Fruit fly (Drosophila melanogaster) whole organism, embryonic: Measurements from ENCODE around the gene Ist1.

Experiments
- Antp ChIP-seq: fragments of 200-800 bp; sonication (Bioruptor generic); optimal IDR thresholded peaks from 3 replicates; lab custom pipeline; 2016; ENCODE audit warnings: missing biosample characterization, missing genetic modification characterization
- CG10147 ChIP-seq: fragments of 200-800 bp; sonication (Bioruptor generic); optimal IDR thresholded peaks from 2 replicates; lab custom pipeline; 2019; ENCODE audit warnings: missing biosample characterization, mild to moderate bottlenecking, missing genetic modification characterization, moderate library complexity
- CG10321 ChIP-seq: fragments of 200-800 bp; sonication (Bioruptor generic); IDR thresholded peaks from 2 replicates; pipeline ENCODE4 v1.3.6; 2022; ENCODE audit warnings: missing biosample characterization, missing genetic modification characterization
- CG10654 ChIP-seq: fragments of 200-800 bp; sonication (Bioruptor generic); optimal IDR thresholded peaks from 2 replicates; lab custom pipeline; 2016; ENCODE audit warnings: missing biosample characterization, missing genetic modification characterization
- CG11695 ChIP-seq: fragments of 200-800 bp; sonication (Bioruptor generic); IDR thresholded peaks from 3 replicates; pipeline ENCODE4 v1.3.6; 2022; ENCODE audit warnings: missing biosample characterization, missing genetic modification characterization
- CG12769 ChIP-seq: fragments of 200-800 bp; sonication (Bioruptor generic); optimal IDR thresholded peaks from 2 replicates; lab custom pipeline; 2019; ENCODE audit warnings: missing biosample characterization, mild to moderate bottlenecking, missing genetic modification characterization, moderate library complexity
- CG15601 ChIP-seq: fragments of 200-800 bp; sonication (Bioruptor generic); optimal IDR thresholded peaks from 3 replicates; lab custom pipeline; 2019; ENCODE audit warnings: missing biosample characterization, mild to moderate bottlenecking, missing genetic modification characterization, moderate library complexity
- CG1647 ChIP-seq: fragments of 200-800 bp; sonication (Bioruptor generic); optimal IDR thresholded peaks from 3 replicates; lab custom pipeline; 2016; ENCODE audit warnings: missing biosample characterization, missing genetic modification characterization
- CG18011 ChIP-seq: fragments of 200-800 bp; sonication (Bioruptor generic); optimal IDR thresholded peaks from 2 replicates; lab custom pipeline; 2017; ENCODE audit warnings: missing biosample characterization, missing genetic modification characterization, mild to moderate bottlenecking, moderate library complexity, missing genotype
- CG1832 ChIP-seq: fragments of 200-800 bp; sonication (Bioruptor generic); optimal IDR thresholded peaks from 2 replicates; lab custom pipeline; 2017; ENCODE audit warnings: missing biosample characterization, mild to moderate bottlenecking, missing genetic modification characterization, inconsistent platforms
- CG30403 ChIP-seq: fragments of 200-800 bp; sonication (Bioruptor generic); optimal IDR thresholded peaks from 3 replicates; lab custom pipeline; 2016; ENCODE audit warnings: missing biosample characterization, missing genetic modification characterization
- CG30431 ChIP-seq: fragments of 200-800 bp; sonication (Bioruptor generic); optimal IDR thresholded peaks from 2 replicates; lab custom pipeline; 2017; ENCODE audit warnings: missing biosample characterization, missing genetic modification characterization
- CG31224 ChIP-seq: fragments of 200-800 bp; sonication (Bioruptor generic); IDR thresholded peaks from 2 replicates; pipeline ENCODE4 v1.3.6; 2022; ENCODE audit warnings: missing biosample characterization, missing genetic modification characterization
- CG34376 ChIP-seq: fragments of 200-800 bp; sonication (Bioruptor generic); optimal IDR thresholded peaks from 2 replicates; lab custom pipeline; 2018; ENCODE audit warnings: missing biosample characterization, mild to moderate bottlenecking, missing genetic modification characterization
- CG3838 ChIP-seq: fragments of 200-800 bp; sonication (Bioruptor generic); optimal IDR thresholded peaks from 3 replicates; lab custom pipeline; 2016; ENCODE audit warnings: missing biosample characterization, missing genetic modification characterization
- CG4707 ChIP-seq: fragments of 200-800 bp; sonication (Bioruptor generic); optimal IDR thresholded peaks from 2 replicates; lab custom pipeline; 2018; ENCODE audit warnings: missing biosample characterization, mild to moderate bottlenecking, missing genetic modification characterization, moderate library complexity
- CG7839 ChIP-seq: fragments of 200-800 bp; sonication (Bioruptor generic); optimal IDR thresholded peaks from 3 replicates; lab custom pipeline; 2018; ENCODE audit warnings: missing biosample characterization, mild to moderate bottlenecking, missing genetic modification characterization, moderate library complexity
- CG8281 ChIP-seq: fragments of 200-800 bp; sonication (Bioruptor generic); optimal IDR thresholded peaks from 2 replicates; lab custom pipeline; 2018; ENCODE audit warnings: missing biosample characterization, mild to moderate bottlenecking, missing genetic modification characterization, moderate library complexity
- CkIIα-i1 ChIP-seq: fragments of 200-800 bp; sonication (Bioruptor generic); IDR thresholded peaks from 2 replicates; pipeline ENCODE4 v1.3.6; 2022; ENCODE audit warnings: missing biosample characterization, missing genetic modification characterization
- Dll ChIP-seq: fragments of 200-800 bp; sonication (Bioruptor generic); IDR thresholded peaks from 4 replicates; pipeline ENCODE4 v1.3.6; 2022; ENCODE audit warnings: missing biosample characterization, missing genetic modification characterization; ENCODE audit not compliant: partially characterized antibody
- Ets97D ChIP-seq: fragments of 200-800 bp; sonication (Bioruptor generic); optimal IDR thresholded peaks from 3 replicates; lab custom pipeline; 2016; ENCODE audit warnings: missing biosample characterization, missing genetic modification characterization
- Fer1 ChIP-seq: fragments of 200-800 bp; sonication (Bioruptor generic); optimal IDR thresholded peaks from 2 replicates; lab custom pipeline; 2017; ENCODE audit warnings: missing biosample characterization, mild to moderate bottlenecking, missing genetic modification characterization
- HLH3B ChIP-seq: fragments of 200-800 bp; sonication (Bioruptor generic); IDR thresholded peaks from 2 replicates; pipeline ENCODE4 v1.3.6; 2022; ENCODE audit warnings: missing biosample characterization, missing genetic modification characterization
- Hey ChIP-seq: fragments of 200-800 bp; sonication (Bioruptor generic); optimal IDR thresholded peaks from 3 replicates; lab custom pipeline; 2018; ENCODE audit warnings: missing biosample characterization, mild to moderate bottlenecking, missing genetic modification characterization
- HmgD ChIP-seq: fragments of 200-800 bp; sonication (Bioruptor generic); optimal IDR thresholded peaks from 3 replicates; lab custom pipeline; 2016; ENCODE audit warnings: missing biosample characterization, missing genetic modification characterization
- Hr39 ChIP-seq: fragments of >200 bp; optimal IDR thresholded peaks from 2 replicates; lab custom pipeline; 2017
- Hsf ChIP-seq: fragments of 200-800 bp; sonication (Bioruptor generic); optimal IDR thresholded peaks from 3 replicates; lab custom pipeline; 2016; ENCODE audit warnings: missing biosample characterization, missing genetic modification characterization
- Myb ChIP-seq: fragments of 200-800 bp; sonication (Bioruptor generic); optimal IDR thresholded peaks from 2 replicates; lab custom pipeline; 2016; ENCODE audit warnings: missing biosample characterization, missing genetic modification characterization
- Nf-YA ChIP-seq: fragments of 200-800 bp; sonication (Bioruptor generic); IDR thresholded peaks from 2 replicates; pipeline ENCODE4 v1.3.6; 2022; ENCODE audit warnings: missing biosample characterization, missing genetic modification characterization
- Optix ChIP-seq: fragments of 200-800 bp; sonication (Bioruptor generic); IDR thresholded peaks from 3 replicates; pipeline ENCODE4 v1.3.6; 2022; ENCODE audit warnings: missing biosample characterization, missing genetic modification characterization
- Poxn ChIP-seq: fragments of 200-800 bp; sonication (Bioruptor generic); IDR thresholded peaks from 2 replicates; pipeline ENCODE4 v1.3.6; 2022; ENCODE audit warnings: missing biosample characterization, missing genetic modification characterization
- TFAM ChIP-seq: fragments of 200-800 bp; sonication (Bioruptor generic); optimal IDR thresholded peaks from 2 replicates; lab custom pipeline; 2017; ENCODE audit warnings: missing biosample characterization, missing genetic modification characterization, inconsistent platforms
- ara ChIP-seq: fragments of 200-800 bp; sonication (Bioruptor generic); IDR thresholded peaks from 2 replicates; pipeline ENCODE4 v1.3.6; 2022; ENCODE audit warnings: missing biosample characterization, missing genetic modification characterization
- ase ChIP-seq: fragments of 200-800 bp; sonication (Bioruptor generic); IDR thresholded peaks from 3 replicates; pipeline ENCODE4 v1.3.6; 2022; ENCODE audit warnings: missing biosample characterization, missing genetic modification characterization
- bab2 ChIP-seq: fragments of 200-800 bp; sonication (Bioruptor generic); optimal IDR thresholded peaks from 2 replicates; lab custom pipeline; 2016; ENCODE audit warnings: missing biosample characterization, missing genetic modification characterization
- bcd ChIP-seq: fragments of 200-800 bp; sonication (Bioruptor generic); optimal IDR thresholded peaks from 2 replicates; lab custom pipeline; 2017; ENCODE audit warnings: missing biosample characterization, mild to moderate bottlenecking, missing genetic modification characterization
- bsh ChIP-seq, 2 experiments: fragments of 200-800 bp; sonication (Bioruptor generic); optimal IDR thresholded peaks; 2 replicates each; lab custom pipeline; 2017 to 2018; ENCODE audit warnings: mild to moderate bottlenecking in 2 of 2, missing biosample characterization in 2 of 2, missing genetic modification characterization in 2 of 2, moderate library complexity in 1 of 2
- caup ChIP-seq: fragments of 200-800 bp; sonication (Bioruptor generic); optimal IDR thresholded peaks from 3 replicates; lab custom pipeline; 2017; ENCODE audit warnings: missing biosample characterization, mild to moderate bottlenecking, missing genetic modification characterization, moderate library complexity; ENCODE audit not compliant: severe bottlenecking
- dm ChIP-seq: fragments of 200-800 bp; sonication (Bioruptor generic); optimal IDR thresholded peaks from 3 replicates; lab custom pipeline; 2016; ENCODE audit warnings: missing biosample characterization, missing genetic modification characterization
- fd64A ChIP-seq: fragments of 200-800 bp; sonication (Bioruptor generic); optimal IDR thresholded peaks from 3 replicates; lab custom pipeline; 2018; ENCODE audit warnings: missing biosample characterization, mild to moderate bottlenecking, missing genetic modification characterization
- fru ChIP-seq: fragments of >200 bp; optimal IDR thresholded peaks from 2 replicates; lab custom pipeline; 2017
- grn ChIP-seq: fragments of 200-800 bp; sonication (Bioruptor generic); optimal IDR thresholded peaks from 3 replicates; lab custom pipeline; 2017; ENCODE audit warnings: missing biosample characterization, missing genetic modification characterization
- hkb ChIP-seq, 2 experiments: fragments of 200-800 bp in 1 of 2; fragments of >200 bp in 1 of 2; sonication (Bioruptor generic) in 1 of 2; IDR thresholded peaks in 1 of 2; optimal IDR thresholded peaks in 1 of 2; 2 replicates each; pipeline versions ENCODE4 v1.3.6 to Lab custom; 2017 to 2022; ENCODE audit warnings: missing biosample characterization in 1 of 2, missing genetic modification characterization in 1 of 2
- inv ChIP-seq: fragments of 200-800 bp; sonication (Bioruptor generic); IDR thresholded peaks from 2 replicates; pipeline ENCODE4 v1.3.6; 2022; ENCODE audit warnings: missing biosample characterization, missing genetic modification characterization; ENCODE audit not compliant: partially characterized antibody
- nom ChIP-seq: fragments of 200-800 bp; sonication (Bioruptor generic); optimal IDR thresholded peaks from 2 replicates; lab custom pipeline; 2017; ENCODE audit warnings: missing biosample characterization, missing genetic modification characterization, mild to moderate bottlenecking, moderate library complexity, missing genetic modification reagents
- oc ChIP-seq: fragments of 200-800 bp; sonication (Bioruptor generic); optimal IDR thresholded peaks from 2 replicates; lab custom pipeline; 2018; ENCODE audit warnings: missing biosample characterization, mild to moderate bottlenecking, missing genetic modification characterization, moderate library complexity
- odd ChIP-seq: fragments of 200-800 bp; sonication (Bioruptor generic); optimal IDR thresholded peaks from 2 replicates; lab custom pipeline; 2017; ENCODE audit warnings: missing biosample characterization, mild to moderate bottlenecking, missing genetic modification characterization
- pum ChIP-seq: fragments of 200-800 bp; sonication (Bioruptor generic); optimal IDR thresholded peaks from 2 replicates; lab custom pipeline; 2016; ENCODE audit warnings: missing biosample characterization, missing genetic modification characterization
- sens ChIP-seq: fragments of 200-800 bp; sonication (Bioruptor generic); peaks from one replicate; lab custom pipeline; 2016; ENCODE audit warnings: missing biosample characterization, missing genetic modification characterization
- zen ChIP-seq: fragments of 200-800 bp; sonication (Bioruptor generic); optimal IDR thresholded peaks from 3 replicates; lab custom pipeline; 2018; ENCODE audit warnings: missing biosample characterization, mild to moderate bottlenecking, missing genetic modification characterization, moderate library complexity

The Ist1 gene

DNA sequence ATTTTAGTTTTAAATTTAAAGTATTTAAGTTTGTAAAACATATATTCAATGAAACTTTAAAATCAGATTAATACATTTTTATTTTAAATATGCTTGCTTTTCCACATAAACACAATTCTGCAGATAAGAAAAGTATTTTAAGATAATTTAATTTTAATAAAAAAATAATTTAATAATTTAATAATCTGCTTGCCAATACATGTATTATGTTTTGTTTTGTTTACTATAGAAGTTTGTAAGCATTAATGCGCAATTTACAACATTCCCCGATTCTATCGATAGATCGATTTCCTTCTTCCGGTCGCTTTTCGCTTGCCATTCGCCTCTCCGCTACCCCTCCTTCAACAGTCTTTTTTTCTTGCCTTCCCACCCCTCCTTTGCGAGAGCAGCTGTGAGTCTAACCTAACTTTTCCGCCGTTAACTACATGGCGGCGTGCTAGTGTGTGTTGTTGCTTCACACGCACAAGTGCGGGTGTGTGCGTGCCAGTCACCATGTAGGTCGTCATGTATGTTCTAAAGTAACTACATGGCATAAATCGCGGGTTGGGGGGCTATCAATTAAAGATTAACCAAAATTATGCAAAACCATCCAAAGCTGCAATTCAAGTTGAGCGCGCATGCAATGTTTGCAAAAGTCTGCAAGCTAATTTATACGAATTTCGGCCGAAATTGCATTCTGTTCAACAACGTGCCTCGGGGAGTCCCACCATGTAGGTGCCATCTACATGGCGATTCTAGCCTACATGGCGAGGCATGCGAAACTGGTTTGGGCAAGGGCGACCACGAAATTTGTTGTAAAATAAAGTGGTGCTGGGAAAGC is 12.7 kb downstream of the Ist1 start (continued):
- no peak for TF ChIP-seq Poxn (GFP tag; lab: Robert Waterston, UW)
- TF ChIP-seq fd64A (GFP tag; lab: Kevin White, UChicago), result no peak
- no peak for TF ChIP-seq bab2 (GFP tag; lab: Kevin White, UChicago)
- TF ChIP-seq CG4707 (GFP tag; lab: Kevin White, UChicago), result peak; percentile 28
- no peak for TF ChIP-seq grn (GFP tag; lab: Kevin White, UChicago)
- no peak; the same call in 1 of the 2 replicates for TF ChIP-seq inv (GFP tag; lab: Robert Waterston, UW)
- no peak; the same call in 2 of the 3 replicates for TF ChIP-seq ase
- TF ChIP-seq odd (GFP tag; lab: Kevin White, UChicago), result peak; percentile 11
- no peak for TF ChIP-seq Hey (tag; lab: Kevin White, UChicago)
- TF ChIP-seq CG12769 (tag; lab: Kevin White, UChicago), result peak; percentile 81
- no peak for TF ChIP-seq CG8281 (tag; lab: Kevin White, UChicago)
- 0 out of 3 replicates have a peak, but pooled peaks have one; percentile 5 for TF ChIP-seq CG11695 (GFP tag; lab: Robert Waterston, UW)
- TF ChIP-seq oc, result no peak
- TF ChIP-seq Myb (GFP tag; lab: Kevin White, UChicago), result no peak
- TF ChIP-seq CG30431, result no peak
- TF ChIP-seq nom, result peak; percentile 3
- TF ChIP-seq CG10654 (GFP tag; lab: Kevin White, UChicago), result no peak
- TF ChIP-seq CG10321, result peak; percentile 57
- no peak for TF ChIP-seq Fer1 (GFP tag; lab: Kevin White, UChicago)
- no peak for TF ChIP-seq sens (GFP tag; lab: Kevin White, UChicago)
- peak; percentile 58 for TF ChIP-seq caup
- no peak for TF ChIP-seq CG7839
- TF ChIP-seq hkb (optimal IDR thresholded peaks at IDR 0.05; lab: Kevin White, UChicago), result no peak
- TF ChIP-seq hkb (GFP tag; IDR thresholded peaks at IDR 0.05; lab: Robert Waterston, UW), result no peak
- TF ChIP-seq ara (GFP tag; lab: Robert Waterston, UW), result no peak
- TF ChIP-seq bsh (GFP tag; optimal IDR thresholded peaks at IDR 0.05; lab: Kevin White, UChicago), result no peak
- TF ChIP-seq HLH3B (GFP tag; lab: Robert Waterston, UW), result no peak; the same call in 1 of the 2 replicates
- TF ChIP-seq HmgD (GFP tag; lab: Kevin White, UChicago), result peak; percentile 86
- peak; percentile 88 for TF ChIP-seq dm (GFP tag; lab: Kevin White, UChicago)
- TF ChIP-seq Hr39 (lab: Kevin White, UChicago), result no peak
- peak; percentile 87 for TF ChIP-seq Ets97D (GFP tag; lab: Kevin White, UChicago)
- no peak for TF ChIP-seq CG18011 (GFP tag; lab: Kevin White, UChicago)
- TF ChIP-seq pum (GFP tag; lab: Kevin White, UChicago), result no peak
- no peak for TF ChIP-seq Antp (GFP tag; lab: Kevin White, UChicago)
- no peak for TF ChIP-seq zen (tag; lab: Kevin White, UChicago)
- TF ChIP-seq CkIIα-i1 (GFP tag; lab: Robert Waterston, UW), result no peak
- TF ChIP-seq fru (lab: Kevin White, UChicago), result no peak
- TF ChIP-seq CG31224 (GFP tag; lab: Robert Waterston, UW), result no peak
- TF ChIP-seq CG1647, result no peak
- peak; percentile 29 for TF ChIP-seq CG30403 (GFP tag; lab: Kevin White, UChicago)
- peak; percentile 69; the same call in 3 of the 4 replicates for TF ChIP-seq Dll (GFP tag; lab: Robert Waterston, UW)
- no peak for TF ChIP-seq CG3838 (GFP tag; lab: Kevin White, UChicago)
- TF ChIP-seq TFAM (GFP tag; lab: Kevin White, UChicago), result no peak
- peak; percentile 22 for TF ChIP-seq bcd
- no peak for TF ChIP-seq Hsf (GFP tag; lab: Kevin White, UChicago)
- peak; percentile 23 for TF ChIP-seq CG34376 (GFP tag; lab: Kevin White, UChicago)
- TF ChIP-seq Nf-YA, result no peak
- no peak for TF ChIP-seq CG15601
- TF ChIP-seq Optix (GFP tag; lab: Robert Waterston, UW), result no peak
- TF ChIP-seq CG10147 (GFP tag; lab: Kevin White, UChicago), result no peak
- TF ChIP-seq CG1832, result no peak
